Fruit fly (Drosophila melanogaster): ENCODE measurements around the gene Muc12Ea.

The Muc12Ea gene

dm6 chrX:14242941-14243736 is 34.4 kb upstream of the Muc12Ea start, which contains the start of gene CG32599 (continued):
- peak; percentile 53 for TF ChIP-seq stwl (tag; optimal IDR thresholded peaks at IDR 0.05)
- TF ChIP-seq Abd-B (GFP tag; optimal IDR thresholded peaks at IDR 0.05), result peak; percentile 30
- peak; percentile 54 for TF ChIP-seq Sox102F (GFP tag; optimal IDR thresholded peaks at IDR 0.05)
- peak; percentile 45 for TF ChIP-seq CG15269 (tag; optimal IDR thresholded peaks at IDR 0.05)
- TF ChIP-seq CG10267 (tag; optimal IDR thresholded peaks at IDR 0.05), result peak; percentile 44
- TF ChIP-seq CG10979 (tag; optimal IDR thresholded peaks at IDR 0.05), result peak; percentile 16
- TF ChIP-seq inv (GFP tag; IDR thresholded peaks at IDR 0.05; ENCODE audit: partially characterized antibody), result peak; percentile 46
- 0 out of 3 replicates have a peak, but pooled peaks have one; percentile 7 for TF ChIP-seq CG34422 (GFP tag; IDR thresholded peaks at IDR 0.05)

DNA sequence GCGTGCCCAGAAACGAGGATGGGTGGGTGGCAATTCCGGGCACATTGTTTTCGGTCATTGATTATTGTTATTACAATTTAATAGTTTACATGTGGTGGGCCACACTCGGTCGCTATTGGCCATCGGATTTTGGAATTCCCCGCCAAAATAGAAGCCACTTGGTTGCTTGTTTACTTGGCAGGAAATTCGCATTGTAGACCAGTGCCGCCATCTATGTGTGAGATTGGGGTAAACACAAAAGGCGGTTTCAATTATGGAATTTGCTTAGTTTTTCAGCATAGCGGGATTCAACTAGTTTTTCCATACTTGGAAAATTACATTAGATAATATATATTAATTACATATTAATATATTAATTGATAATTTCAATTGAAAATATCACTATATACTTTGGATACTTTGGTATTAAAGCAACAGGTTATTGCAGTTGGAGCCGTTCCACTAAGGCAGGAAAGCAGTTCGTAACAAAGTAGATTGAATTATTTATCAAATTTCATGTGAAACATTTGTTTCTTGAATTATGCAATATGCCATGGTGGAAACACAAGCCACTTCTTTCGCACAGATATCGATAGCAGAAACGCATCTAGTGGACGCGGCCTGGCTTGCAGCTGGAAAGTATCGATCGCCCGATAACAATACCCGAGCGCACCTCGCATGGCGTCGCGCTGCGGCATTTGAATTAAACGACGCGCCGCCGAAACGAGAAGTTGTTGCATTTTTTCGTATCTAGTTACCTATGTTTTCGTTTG is 30.3 kb upstream of the Muc12Ea start, which contains the start of gene mud:
TSS of gene mud (plus strand) at position 698 of the 752 bp plus-strand sequence.
- TF ChIP-seq CG16863 (GFP tag; optimal IDR thresholded peaks at IDR 0.05) (no peak), fd64A (GFP tag; optimal IDR thresholded peaks at IDR 0.05) (no peak), Vsx1 (GFP tag; optimal IDR thresholded peaks at IDR 0.05) (no peak), lola (GFP tag; optimal IDR thresholded peaks at IDR 0.05) (peak in 1 of 3 experiments; percentile 41), CG11398 (GFP tag; optimal IDR thresholded peaks at IDR 0.05) (no peak), onecut (GFP tag; IDR thresholded peaks at IDR 0.05) (no peak), sens (GFP tag) (peak; percentile 57), mld (GFP tag; IDR thresholded peaks at IDR 0.05; ENCODE audit: partially characterized antibody) (peak; percentile 38; the same call in 1 of the 3 replicates), CG7357 (GFP tag; IDR thresholded peaks at IDR 0.05) (peak; percentile 98), klu (GFP tag; IDR thresholded peaks at IDR 0.05) (no peak), CG10565 (GFP tag; optimal IDR thresholded peaks at IDR 0.05) (no peak), Jarid2 (GFP tag; optimal IDR thresholded peaks at IDR 0.05) (no peak), gt (GFP tag; IDR thresholded peaks at IDR 0.05) (peak; percentile 56), Nf-YA (GFP tag; IDR thresholded peaks at IDR 0.05) (no peak), tll (GFP tag; optimal IDR thresholded peaks at IDR 0.05) (no peak), CG18599 (GFP tag; optimal IDR thresholded peaks at IDR 0.05) (no peak), schlank (tag; optimal IDR thresholded peaks at IDR 0.05) (no peak), salm (tag; optimal IDR thresholded peaks at IDR 0.05) (no peak), CG33557 (GFP tag; optimal IDR thresholded peaks at IDR 0.05) (peak; percentile 23), Fer1 (GFP tag; optimal IDR thresholded peaks at IDR 0.05) (no peak), CG3163 (GFP tag; optimal IDR thresholded peaks at IDR 0.05) (no peak), CG2678 (tag; optimal IDR thresholded peaks at IDR 0.05) (no peak), CG3838 (GFP tag; optimal IDR thresholded peaks at IDR 0.05) (no peak), disco-r (GFP tag; optimal IDR thresholded peaks at IDR 0.05) (no peak), CG17385 (GFP tag; optimal IDR thresholded peaks at IDR 0.05) (no peak), CG9215 (GFP tag; IDR thresholded peaks at IDR 0.05) (no peak), Dp (GFP tag; optimal IDR thresholded peaks at IDR 0.05) (peak; percentile 74), Mad (GFP tag; optimal IDR thresholded peaks at IDR 0.05) (no peak), CG13287 (GFP tag; IDR thresholded peaks at IDR 0.05; ENCODE audit: partially characterized antibody) (peak; percentile 70), CG31365 (tag; optimal IDR thresholded peaks at IDR 0.05) (no peak), Bgb (GFP tag; IDR thresholded peaks at IDR 0.05; ENCODE audit: partially characterized antibody) (peak; percentile 84), zen2 (GFP tag; IDR thresholded peaks at IDR 0.05; ENCODE audit: partially characterized antibody) (0 out of 3 replicates have a peak, but pooled peaks have one; percentile 13), hbn (GFP tag; IDR thresholded peaks at IDR 0.05; ENCODE audit: partially characterized antibody) (peak; percentile 48), chm (GFP tag; IDR thresholded peaks at IDR 0.05) (no peak), BEAF-32 (GFP tag; optimal IDR thresholded peaks at IDR 0.05) (peak; percentile 76), fu2 (GFP tag; optimal IDR thresholded peaks at IDR 0.05) (no peak)

Measured in whole organism, embryonic.